Worm (Caenorhabditis elegans) whole organism, dauer: ENCODE measurements around the gene srlf-28.

Experiments
- unc-62 ChIP-seq: sonication (generic microtip); optimal IDR thresholded peaks from 2 replicates; lab custom pipeline; 2017; ENCODE audit warnings: missing biosample characterization, missing genetic modification reagents, missing genetic modification characterization

srlf-28 gene

DNA sequence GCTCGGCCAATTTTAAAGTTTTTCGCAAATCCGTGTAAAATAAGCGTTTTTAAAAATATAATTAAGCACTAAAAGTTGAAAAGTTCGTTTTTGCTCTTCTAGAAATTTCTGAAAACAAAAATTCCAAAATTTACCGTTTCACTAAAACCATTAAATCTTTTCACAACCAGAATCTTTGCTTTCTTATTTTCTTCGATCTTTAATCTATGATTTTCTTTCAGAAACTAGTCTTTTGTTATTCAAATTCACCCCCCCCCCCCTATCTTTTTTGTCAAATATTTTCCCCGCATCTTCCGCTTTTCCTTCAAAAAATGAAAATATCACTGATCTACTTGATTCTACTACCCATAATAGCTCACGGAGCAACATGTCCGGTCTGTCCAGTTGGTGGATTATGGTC, 4.0 kb downstream of the srlf-28 start, which contains the start of gene Y67A10A.11:
Gene Y67A10A.11, plus strand, starts transcription at position 301 of the 400 bp plus-strand sequence.
- TF ChIP-seq unc-62 (GFP tag; lab: Kevin White, UChicago): no peak

DNA sequence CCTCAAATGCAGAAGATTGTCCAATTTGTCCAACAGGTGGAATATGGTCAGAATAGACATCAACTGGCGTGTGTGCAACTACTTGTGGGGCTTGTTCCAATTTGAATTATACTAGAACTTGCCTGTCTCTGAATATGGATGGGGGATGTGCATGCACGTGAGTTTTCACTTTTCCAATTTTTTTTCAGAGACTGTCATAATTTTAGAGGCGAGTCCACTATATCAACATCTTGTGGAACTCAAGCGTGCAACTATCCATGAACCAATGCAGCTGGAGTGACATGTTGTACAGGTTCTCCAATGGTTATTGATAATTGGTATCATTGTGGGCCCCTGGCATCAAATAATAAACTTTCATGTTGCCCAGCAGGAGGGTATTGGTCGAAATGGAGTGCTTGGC, 5.9 kb downstream of the srlf-28 start, which contains the start of gene Y67A10A.2:
Gene Y67A10A.2, plus strand, starts transcription at position 301 of the 400 bp plus-strand sequence.
- TF ChIP-seq unc-62 (GFP tag; lab: Kevin White, UChicago): no peak

DNA sequence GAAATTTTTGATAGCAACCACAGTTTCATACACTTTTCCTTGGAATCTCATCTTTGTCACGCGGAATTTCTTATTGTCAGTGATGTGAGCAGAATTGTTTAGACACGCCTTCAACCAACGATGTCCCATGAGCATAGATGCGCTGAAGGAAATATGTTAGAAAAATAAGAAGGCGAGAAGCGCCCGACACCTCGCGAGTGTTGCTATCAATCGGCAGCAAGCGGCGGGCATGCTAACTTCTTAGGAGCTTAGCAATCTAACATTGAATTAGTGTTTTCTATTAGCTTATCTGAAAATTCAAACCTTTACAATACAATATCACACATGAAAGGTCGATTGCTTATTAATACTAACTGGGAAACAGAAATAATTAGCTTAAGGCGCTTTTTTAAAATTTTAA, 7.9 kb downstream of the srlf-28 start:
- TF ChIP-seq unc-62 (GFP tag; lab: Kevin White, UChicago): no peak

- TF ChIP-seq unc-62 (GFP tag; lab: Kevin White, UChicago): no peak
Observed at ce11 chrIV:14334359-14334758, 9.3 kb downstream of the srlf-28 start, which contains the start of gene Y67A10A.3. Y67A10A.3 (minus strand) TSS chrIV:14334459.

DNA sequence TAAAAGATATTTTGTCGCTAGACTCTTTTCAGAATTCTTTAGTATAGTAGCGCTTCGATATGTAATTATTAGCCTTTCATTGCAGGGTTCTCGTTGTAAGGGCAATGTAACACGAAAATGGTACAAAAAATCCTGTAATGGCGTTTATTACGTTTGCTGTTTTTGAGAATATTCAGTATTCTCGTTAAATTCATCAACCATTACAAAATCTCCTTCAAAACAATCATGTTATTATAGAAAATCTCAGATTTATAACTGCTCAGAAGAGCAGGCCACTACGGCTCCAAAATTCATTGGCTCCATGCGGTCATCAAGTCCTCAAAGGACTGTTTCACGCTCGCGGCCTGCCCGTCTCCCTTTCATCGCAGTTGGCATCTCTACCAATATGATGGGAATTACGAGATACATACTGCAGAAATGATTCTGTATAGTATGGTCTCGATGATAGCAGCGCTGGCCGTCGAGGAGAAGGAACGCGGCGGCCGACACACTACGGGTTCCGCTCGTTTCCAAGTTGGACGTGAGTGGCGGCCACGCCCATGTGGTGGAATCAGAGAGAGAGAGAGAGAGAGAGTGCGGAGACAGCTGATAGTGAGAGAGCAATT, 16.9 kb downstream of the srlf-28 start:
- TF ChIP-seq unc-62 (GFP tag; lab: Kevin White, UChicago): no peak

DNA sequence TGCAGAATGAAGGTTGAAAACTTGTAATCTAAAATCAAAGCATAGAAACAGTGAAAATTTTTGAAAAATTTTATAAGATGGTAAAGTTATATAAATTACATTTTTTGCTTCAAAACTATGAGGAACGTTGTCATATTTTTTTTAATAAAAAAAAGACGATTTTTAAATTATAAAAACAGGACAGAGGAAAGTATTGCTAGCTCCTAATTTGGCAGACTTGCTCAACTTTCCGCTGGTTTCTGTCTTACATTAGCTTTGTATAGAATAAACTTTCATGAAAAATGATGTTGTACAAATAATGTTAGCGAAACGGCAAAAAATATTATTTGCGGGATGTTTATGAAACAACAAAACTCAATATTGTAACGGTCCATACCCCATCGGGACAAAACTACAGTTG, 17.4 kb downstream of the srlf-28 start, which contains the start of gene fbxa-83:
Gene fbxa-83, minus strand, starts transcription at position 101 of the 400 bp plus-strand sequence.
- no peak for TF ChIP-seq unc-62 (GFP tag; lab: Kevin White, UChicago)

DNA sequence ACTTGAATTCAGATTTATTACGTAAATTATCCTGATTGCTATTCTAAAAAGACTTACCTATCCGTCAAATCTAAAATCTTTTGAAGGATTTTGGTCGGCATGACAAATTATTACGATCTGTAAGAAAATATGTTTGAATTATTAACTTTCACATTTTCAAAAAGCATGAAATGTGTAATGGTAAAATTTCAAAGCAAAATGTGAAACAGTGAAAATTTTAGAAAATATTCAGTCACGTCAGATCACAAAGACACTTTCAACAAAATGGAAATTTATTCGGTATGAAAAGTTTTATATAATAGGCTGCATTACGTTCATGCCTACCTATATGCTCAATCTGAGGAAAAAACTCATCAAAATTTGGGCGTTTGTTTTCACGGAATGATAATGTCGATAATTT, 22.0 kb downstream of the srlf-28 start, which contains the start of gene fbxa-126:
Gene fbxa-126, minus strand, starts transcription at position 101 of the 400 bp plus-strand sequence.
- no peak for TF ChIP-seq unc-62 (GFP tag; lab: Kevin White, UChicago)

DNA sequence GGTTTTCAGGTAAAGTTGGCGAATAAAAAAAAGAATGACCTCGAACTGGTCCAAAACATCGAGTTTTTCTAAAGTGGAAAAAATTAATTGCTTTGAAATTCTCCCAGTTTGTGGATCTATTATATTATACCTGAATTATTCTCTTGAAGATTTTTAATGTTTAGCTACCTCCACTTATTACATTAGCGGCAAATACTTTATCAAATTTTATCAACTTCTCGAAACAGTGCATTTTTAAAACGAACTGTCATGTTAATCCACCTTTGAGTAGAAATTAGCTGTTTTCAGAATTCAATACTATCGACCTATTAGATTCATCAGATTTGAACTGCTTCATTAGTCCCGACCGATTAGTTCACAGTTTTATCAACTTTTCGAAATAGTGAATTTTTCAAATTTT, 25.6 kb downstream of the srlf-28 start:
- TF ChIP-seq unc-62 (GFP tag; lab: Kevin White, UChicago): no peak

DNA sequence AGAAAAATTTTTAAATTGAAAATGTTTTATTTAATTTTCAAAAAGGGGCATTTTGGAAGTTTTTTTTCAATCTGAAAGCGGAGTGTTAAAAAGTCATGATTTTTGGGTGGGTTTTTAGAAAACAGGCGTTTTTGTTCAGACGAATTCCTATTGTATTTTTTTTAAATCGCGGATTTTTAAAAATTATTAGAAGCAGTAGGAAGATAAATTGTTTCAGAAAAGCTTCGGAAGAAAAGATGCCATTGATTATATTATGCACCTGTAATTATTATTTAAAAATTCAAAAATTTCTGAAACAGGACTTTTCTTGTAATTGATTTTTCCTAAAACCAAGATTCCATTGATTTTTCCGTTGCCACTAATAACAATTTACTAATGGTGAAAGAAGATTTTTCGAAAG, 37.8 kb downstream of the srlf-28 start:
- TF ChIP-seq unc-62 (GFP tag; lab: Kevin White, UChicago): no peak

ce11 chrIV:14297058-14297457, 46.6 kb downstream of the srlf-28 start:
- no peak for TF ChIP-seq unc-62 (GFP tag; lab: Kevin White, UChicago)

ce11 chrIV:14295262-14295661, 48.4 kb downstream of the srlf-28 start:
- no peak for TF ChIP-seq unc-62 (GFP tag; lab: Kevin White, UChicago)
